Worm (Caenorhabditis elegans) whole organism, midembryonic: ENCODE measurements around the gene semo-1.
A peak's percentile ranks its signal among the peaks of the same experiment; 100 is the strongest.

Source experiments
- flt-1 ChIP-seq: fragments of 200-800 bp; sonication (Bioruptor generic); IDR thresholded peaks from 2 replicates; pipeline ENCODE4 v1.3.6; 2022; ENCODE audit warnings: missing genetic modification characterization, missing compliant biosample characterization
- klf-2 ChIP-seq: fragments of 200-800 bp; sonication (Bioruptor generic); conservative IDR thresholded peaks from 2 replicates; pipeline ENCODE4 v1.3.6; 2022; ENCODE audit warnings: missing genetic modification reagents, missing genetic modification characterization, missing compliant biosample characterization
- med-1 ChIP-seq: sonication (generic microtip); optimal IDR thresholded peaks from 2 replicates; lab custom pipeline; 2017; ENCODE audit warnings: missing genetic modification characterization, mild to moderate bottlenecking, missing compliant biosample characterization, antibody characterized with exemption, missing genetic modification reagents; ENCODE audit not compliant: insufficient read depth
- ref-1 ChIP-seq: fragments of 200-800 bp; sonication (Bioruptor generic); conservative IDR thresholded peaks from 2 replicates; pipeline ENCODE4 v1.3.6; 2022; ENCODE audit warnings: missing genetic modification reagents, missing genetic modification characterization, missing compliant biosample characterization
- tab-1 ChIP-seq: fragments of 200-800 bp; sonication (Bioruptor generic); IDR thresholded peaks from 2 replicates; pipeline ENCODE4 v1.3.6; 2022; ENCODE audit warnings: missing genetic modification characterization, missing compliant biosample characterization
- ztf-23 ChIP-seq: fragments of 200-800 bp; sonication (Bioruptor generic); IDR thresholded peaks from 2 replicates; pipeline ENCODE4 v1.3.6; 2022; ENCODE audit warnings: missing genetic modification reagents, missing genetic modification characterization, missing compliant biosample characterization
- ztf-29 ChIP-seq: fragments of 200-800 bp; sonication (Bioruptor generic); IDR thresholded peaks from 2 replicates; pipeline ENCODE4 v1.3.6; 2022; ENCODE audit warnings: missing genetic modification reagents, missing genetic modification characterization, missing compliant biosample characterization

- TF ChIP-seq ztf-29 (GFP tag; lab: Robert Waterston, UW) (peak; percentile 93), ref-1 (GFP tag; lab: Robert Waterston, UW) (peak; percentile 85), ztf-23 (GFP tag; lab: Robert Waterston, UW) (peak; percentile 94), tab-1 (GFP tag; lab: Robert Waterston, UW) (peak; percentile 92), klf-2 (GFP tag; lab: Robert Waterston, UW) (peak; percentile 91), flt-1 (peak; percentile 99), med-1 (peak; percentile 75)
Measured at ce11 chrIV:14033752-14034570, 17.0 kb upstream of the semo-1 start.
